Fruit fly (Drosophila melanogaster) whole organism, embryonic: Measurements from ENCODE around the gene Gr61a.

Experiments used
- Aef1 ChIP-seq: fragments of 200-800 bp; sonication (Bioruptor generic); IDR thresholded peaks from 3 replicates; pipeline ENCODE4 v1.3.6; 2022; ENCODE audit warnings: missing biosample characterization, missing genetic modification characterization
- Antp ChIP-seq: fragments of 200-800 bp; sonication (Bioruptor generic); optimal IDR thresholded peaks from 3 replicates; lab custom pipeline; 2016; ENCODE audit warnings: missing biosample characterization, missing genetic modification characterization
- CG10565 ChIP-seq: fragments of 200-800 bp; sonication (Bioruptor generic); optimal IDR thresholded peaks from 3 replicates; lab custom pipeline; 2016; ENCODE audit warnings: missing biosample characterization, mild to moderate bottlenecking, missing genetic modification characterization
- CG11247 ChIP-seq: fragments of 200-800 bp; sonication (Bioruptor generic); IDR thresholded peaks from 2 replicates; pipeline ENCODE4 v1.3.6; 2022; ENCODE audit warnings: missing biosample characterization, missing genetic modification characterization
- CG11504 ChIP-seq: fragments of 200-800 bp; sonication (Bioruptor generic); optimal IDR thresholded peaks from 3 replicates; lab custom pipeline; 2019; ENCODE audit warnings: missing biosample characterization, mild to moderate bottlenecking, missing genetic modification characterization, moderate library complexity
- CG12155 ChIP-seq: fragments of 200-800 bp; sonication (Bioruptor generic); optimal IDR thresholded peaks from 3 replicates; lab custom pipeline; 2016; ENCODE audit warnings: missing biosample characterization, missing genetic modification characterization
- CG12219 ChIP-seq: fragments of 200-800 bp; sonication (Bioruptor generic); optimal IDR thresholded peaks from 3 replicates; lab custom pipeline; 2018; ENCODE audit warnings: missing biosample characterization, mild to moderate bottlenecking, missing genetic modification characterization
- CG12744 ChIP-seq: fragments of 200-800 bp; sonication (Bioruptor generic); optimal IDR thresholded peaks from 2 replicates; lab custom pipeline; 2016; ENCODE audit warnings: missing biosample characterization, missing genetic modification characterization
- CG12942 ChIP-seq: fragments of 200-800 bp; sonication (Bioruptor generic); optimal IDR thresholded peaks from 3 replicates; lab custom pipeline; 2016; ENCODE audit warnings: missing biosample characterization, missing genetic modification characterization
- CG14050 ChIP-seq: fragments of 200-800 bp; sonication (Bioruptor generic); IDR thresholded peaks from 3 replicates; pipeline ENCODE4 v1.3.6; 2022; ENCODE audit warnings: missing biosample characterization, missing genetic modification characterization
- CG15514 ChIP-seq: fragments of 200-800 bp; sonication (Bioruptor generic); optimal IDR thresholded peaks from 3 replicates; lab custom pipeline; 2017; ENCODE audit warnings: missing biosample characterization, missing genetic modification characterization, mild to moderate bottlenecking, moderate library complexity, missing genetic modification reagents
- CG2202 ChIP-seq: fragments of 200-800 bp; sonication (Bioruptor generic); optimal IDR thresholded peaks from 2 replicates; lab custom pipeline; 2018; ENCODE audit warnings: missing biosample characterization, mild to moderate bottlenecking, missing genetic modification characterization
- CG32532 ChIP-seq: fragments of 200-800 bp; sonication (Bioruptor generic); IDR thresholded peaks from 2 replicates; pipeline ENCODE4 v1.3.6; 2022; ENCODE audit warnings: missing biosample characterization, missing genetic modification characterization
- CG4617 ChIP-seq: fragments of 200-800 bp; sonication (Bioruptor generic); optimal IDR thresholded peaks from 3 replicates; lab custom pipeline; 2016; ENCODE audit warnings: missing biosample characterization, missing genetic modification characterization, borderline replicate concordance
- CG5245 ChIP-seq: fragments of 200-800 bp; sonication (Bioruptor generic); optimal IDR thresholded peaks from 3 replicates; lab custom pipeline; 2016; ENCODE audit warnings: missing biosample characterization, missing genetic modification characterization
- CG6175 ChIP-seq: fragments of 200-800 bp; sonication (Bioruptor generic); IDR thresholded peaks from 3 replicates; pipeline ENCODE4 v1.3.6; 2022; ENCODE audit warnings: missing biosample characterization, missing genetic modification characterization
- CG6689 ChIP-seq: fragments of 200-800 bp; sonication (Bioruptor generic); IDR thresholded peaks from 2 replicates; pipeline ENCODE4 v1.3.6; 2022; ENCODE audit warnings: missing biosample characterization, missing genetic modification characterization
- CG7839 ChIP-seq: fragments of 200-800 bp; sonication (Bioruptor generic); optimal IDR thresholded peaks from 3 replicates; lab custom pipeline; 2018; ENCODE audit warnings: missing biosample characterization, mild to moderate bottlenecking, missing genetic modification characterization, moderate library complexity
- CG7963 ChIP-seq: fragments of 200-800 bp; sonication (Bioruptor generic); IDR thresholded peaks from 3 replicates; pipeline ENCODE4 v1.3.6; 2022; ENCODE audit warnings: missing biosample characterization, missing genetic modification characterization; ENCODE audit not compliant: partially characterized antibody
- D19A ChIP-seq: fragments of 200-800 bp; optimal IDR thresholded peaks from 3 replicates; lab custom pipeline; 2019; ENCODE audit warnings: missing biosample characterization, mild to moderate bottlenecking, missing genetic modification characterization, moderate library complexity
- Dref ChIP-seq: fragments of 200-800 bp; sonication (Bioruptor generic); IDR thresholded peaks from 2 replicates; pipeline ENCODE4 v1.3.6; 2022; ENCODE audit warnings: missing biosample characterization, missing genetic modification characterization
- HLHmδ ChIP-seq: fragments of 200-800 bp; sonication (Bioruptor generic); optimal IDR thresholded peaks from 2 replicates; lab custom pipeline; 2018; ENCODE audit warnings: missing biosample characterization, mild to moderate bottlenecking, missing genetic modification characterization, moderate library complexity
- Hr51 ChIP-seq, 2 experiments: fragments of 200-800 bp; sonication (Bioruptor generic); optimal IDR thresholded peaks; 2 replicates in 1 of 2; 3 replicates in 1 of 2; lab custom pipeline; 2016 to 2018; ENCODE audit warnings: missing biosample characterization in 2 of 2, missing genetic modification characterization in 2 of 2, mild to moderate bottlenecking in 1 of 2, moderate library complexity in 1 of 2
- Mrtf ChIP-seq: fragments of 200-800 bp; sonication (Bioruptor generic); IDR thresholded peaks from 3 replicates; pipeline ENCODE4 v1.3.6; 2022; ENCODE audit warnings: missing biosample characterization, missing genetic modification characterization
- Nf-YA ChIP-seq: fragments of 200-800 bp; sonication (Bioruptor generic); IDR thresholded peaks from 2 replicates; pipeline ENCODE4 v1.3.6; 2022; ENCODE audit warnings: missing biosample characterization, missing genetic modification characterization
- Ptx1 ChIP-seq: fragments of 200-800 bp; sonication (Bioruptor generic); IDR thresholded peaks from 2 replicates; pipeline ENCODE4 v1.3.6; 2022; ENCODE audit warnings: missing biosample characterization, missing genetic modification characterization
- Sox100B ChIP-seq: fragments of 200-800 bp; sonication (Bioruptor generic); optimal IDR thresholded peaks from 3 replicates; lab custom pipeline; 2018; ENCODE audit warnings: missing biosample characterization, mild to moderate bottlenecking, missing genetic modification characterization
- Ssrp ChIP-seq: fragments of 200-800 bp; sonication (Bioruptor generic); optimal IDR thresholded peaks from 2 replicates; lab custom pipeline; 2018; ENCODE audit warnings: missing biosample characterization, mild to moderate bottlenecking, missing genetic modification characterization, moderate library complexity
- Vsx1 ChIP-seq: fragments of 200-800 bp; sonication (Bioruptor generic); optimal IDR thresholded peaks from 2 replicates; lab custom pipeline; 2017; ENCODE audit warnings: missing biosample characterization, mild to moderate bottlenecking, missing genetic modification characterization, missing genetic modification reagents
- dan ChIP-seq: fragments of 200-800 bp; sonication (Bioruptor generic); IDR thresholded peaks from 2 replicates; pipeline ENCODE4 v1.3.6; 2022; ENCODE audit warnings: missing biosample characterization, missing genetic modification characterization
- dati ChIP-seq: fragments of 200-800 bp; sonication (Bioruptor generic); IDR thresholded peaks from 2 replicates; pipeline ENCODE4 v1.3.6; 2022; ENCODE audit warnings: missing biosample characterization, missing genetic modification characterization
- dmrt99B ChIP-seq: fragments of 200-800 bp; sonication (Bioruptor generic); optimal IDR thresholded peaks from 2 replicates; lab custom pipeline; 2018; ENCODE audit warnings: missing biosample characterization, mild to moderate bottlenecking, missing genetic modification characterization, moderate library complexity
- dpn ChIP-seq, 2 experiments: fragments of 200-800 bp; sonication (Bioruptor generic); optimal IDR thresholded peaks; 3 replicates each; lab custom pipeline; 2016; ENCODE audit warnings: missing biosample characterization in 2 of 2, missing genetic modification characterization in 2 of 2
- dysf ChIP-seq: fragments of 200-800 bp; sonication (Bioruptor generic); IDR thresholded peaks from 3 replicates; pipeline ENCODE4 v1.3.6; 2022; ENCODE audit warnings: missing biosample characterization, missing genetic modification characterization
- ems ChIP-seq: fragments of 200-800 bp; sonication (Bioruptor generic); optimal IDR thresholded peaks from 3 replicates; lab custom pipeline; 2016; ENCODE audit warnings: missing biosample characterization, missing genetic modification characterization
- esg ChIP-seq: fragments of 200-800 bp; sonication (Bioruptor generic); conservative IDR thresholded peaks from 2 replicates; pipeline ENCODE4 v1.3.6; 2022; ENCODE audit warnings: missing biosample characterization, missing genetic modification characterization
- fd64A ChIP-seq: fragments of 200-800 bp; sonication (Bioruptor generic); optimal IDR thresholded peaks from 3 replicates; lab custom pipeline; 2018; ENCODE audit warnings: missing biosample characterization, mild to moderate bottlenecking, missing genetic modification characterization
- gt ChIP-seq: fragments of 200-800 bp; sonication (Bioruptor generic); IDR thresholded peaks from 2 replicates; pipeline ENCODE4 v1.3.6; 2022; ENCODE audit warnings: missing biosample characterization, missing genetic modification characterization
- ind ChIP-seq: fragments of 200-800 bp; sonication (Bioruptor generic); optimal IDR thresholded peaks from 3 replicates; lab custom pipeline; 2016; ENCODE audit warnings: missing biosample characterization, missing genetic modification characterization
- kni ChIP-seq: fragments of 200-800 bp; sonication (Bioruptor generic); optimal IDR thresholded peaks from 3 replicates; lab custom pipeline; 2017; ENCODE audit warnings: mild to moderate bottlenecking, missing biosample characterization, missing genetic modification reagents, missing genetic modification characterization
- nerfin-1 ChIP-seq: fragments of 200-800 bp; sonication (Bioruptor generic); optimal IDR thresholded peaks from 3 replicates; lab custom pipeline; 2019; ENCODE audit warnings: missing biosample characterization, mild to moderate bottlenecking, missing genetic modification characterization, moderate library complexity
- phol ChIP-seq: fragments of 200-800 bp; sonication (Bioruptor generic); optimal IDR thresholded peaks from 3 replicates; lab custom pipeline; 2018; ENCODE audit warnings: missing biosample characterization, mild to moderate bottlenecking, missing genetic modification characterization, moderate library complexity
- pum ChIP-seq: fragments of 200-800 bp; sonication (Bioruptor generic); optimal IDR thresholded peaks from 2 replicates; lab custom pipeline; 2016; ENCODE audit warnings: missing biosample characterization, missing genetic modification characterization
- repo ChIP-seq: fragments of 200-800 bp; sonication (Bioruptor generic); optimal IDR thresholded peaks from 2 replicates; lab custom pipeline; 2016; ENCODE audit warnings: missing biosample characterization, missing genetic modification characterization
- run ChIP-seq: fragments of 200-800 bp; sonication (Bioruptor generic); optimal IDR thresholded peaks from 3 replicates; lab custom pipeline; 2018; ENCODE audit warnings: missing biosample characterization, mild to moderate bottlenecking, missing genetic modification characterization
- salm ChIP-seq: fragments of 200-800 bp; sonication (Bioruptor generic); optimal IDR thresholded peaks from 2 replicates; lab custom pipeline; 2018; ENCODE audit warnings: missing biosample characterization, mild to moderate bottlenecking, missing genetic modification characterization
- sisA ChIP-seq: fragments of 200-800 bp; sonication (Bioruptor generic); IDR thresholded peaks from 2 replicates; pipeline ENCODE4 v1.3.6; 2022; ENCODE audit warnings: missing biosample characterization, missing genetic modification characterization
- sug ChIP-seq: fragments of 200-800 bp; optimal IDR thresholded peaks from 2 replicates; lab custom pipeline; 2019; ENCODE audit warnings: missing biosample characterization, mild to moderate bottlenecking, missing genetic modification characterization, moderate library complexity
- tio ChIP-seq: fragments of 200-800 bp; sonication (Bioruptor generic); optimal IDR thresholded peaks from 2 replicates; lab custom pipeline; 2017; ENCODE audit warnings: missing biosample characterization, missing genetic modification characterization, inconsistent platforms

Gene Gr61a

DNA sequence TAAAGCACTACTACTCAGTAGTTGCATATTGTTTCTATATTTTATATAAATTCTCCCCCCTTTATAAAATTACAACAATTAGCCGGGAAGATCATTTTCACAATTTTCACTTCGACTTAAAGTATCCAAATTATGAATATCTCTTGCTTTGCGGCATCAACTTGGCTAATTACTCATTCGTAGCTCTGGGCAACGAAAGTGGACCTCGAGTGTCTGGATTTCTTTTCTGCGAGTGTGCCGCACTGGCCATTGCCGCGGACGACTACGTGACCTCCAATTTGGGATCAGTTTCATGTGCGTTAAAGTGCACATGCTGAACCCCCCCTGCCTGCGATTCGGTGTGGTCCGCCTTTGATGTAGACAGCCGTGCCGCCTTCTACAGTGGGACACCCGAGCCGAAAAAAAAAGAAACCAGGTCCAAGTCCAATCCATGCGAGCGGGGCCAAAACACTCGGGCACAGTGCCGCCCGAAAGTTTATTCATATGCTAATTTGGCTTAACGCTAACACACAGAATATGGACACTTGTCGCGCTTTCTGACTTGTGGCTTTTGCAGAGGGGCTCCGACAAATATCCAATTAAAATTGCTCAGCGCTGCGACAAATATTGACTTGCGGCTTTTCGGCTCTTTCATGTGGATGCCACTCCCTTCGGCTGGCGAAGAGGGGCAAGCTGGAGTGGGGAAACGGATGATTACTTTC lies 22.7 kb upstream of the Gr61a start (continued):
- no peak for TF ChIP-seq dan (GFP tag; lab: Robert Waterston, UW)
- no peak for TF ChIP-seq salm (tag; lab: Kevin White, UChicago)
- TF ChIP-seq repo (GFP tag; lab: Kevin White, UChicago), result no peak
- TF ChIP-seq HLHmδ, result no peak
- peak; percentile 43 for TF ChIP-seq phol (tag; lab: Kevin White, UChicago)
- peak; percentile 65 for TF ChIP-seq kni (GFP tag; lab: Kevin White, UChicago)
- TF ChIP-seq gt (GFP tag; lab: Robert Waterston, UW), result no peak
- TF ChIP-seq Ptx1, result peak; percentile 32; the same call in 1 of the 2 replicates
- no peak for TF ChIP-seq CG10565 (GFP tag; lab: Kevin White, UChicago)
- TF ChIP-seq Hr51 (GFP tag; optimal IDR thresholded peaks at IDR 0.05; lab: Kevin White, UChicago), result peak in 1 of 2 experiments; percentile 56
- TF ChIP-seq dysf, result peak; percentile 21; the same call in 1 of the 3 replicates
- TF ChIP-seq CG6689 (GFP tag; lab: Robert Waterston, UW), result 0 out of 2 replicates have a peak, but pooled peaks have one; percentile 18
- TF ChIP-seq fd64A, result no peak
- TF ChIP-seq CG14050 (GFP tag; lab: Robert Waterston, UW), result peak; percentile 48; the same call in 2 of the 3 replicates
- TF ChIP-seq D19A, result peak; percentile 18
- TF ChIP-seq CG11504 (tag; lab: Kevin White, UChicago), result peak; percentile 65
- TF ChIP-seq CG15514 (GFP tag; lab: Kevin White, UChicago), result no peak
- TF ChIP-seq CG32532 (GFP tag; lab: Robert Waterston, UW), result peak; percentile 27; the same call in 1 of the 2 replicates
- TF ChIP-seq sisA (GFP tag; lab: Robert Waterston, UW), result peak; percentile 12; the same call in 1 of the 2 replicates
- TF ChIP-seq Ssrp (tag; lab: Kevin White, UChicago), result peak; percentile 16
- no peak for TF ChIP-seq CG4617 (GFP tag; lab: Kevin White, UChicago)
- TF ChIP-seq sug (tag; lab: Kevin White, UChicago), result no peak
- peak; percentile 30 for TF ChIP-seq Vsx1 (GFP tag; lab: Kevin White, UChicago)
- TF ChIP-seq Dref, result peak; percentile 31; the same call in 1 of the 2 replicates
- no peak for TF ChIP-seq ems (GFP tag; lab: Kevin White, UChicago)
- TF ChIP-seq CG12744 (GFP tag; lab: Kevin White, UChicago), result no peak
- peak in 1 of 2 experiments; percentile 1 for TF ChIP-seq dpn (GFP tag; optimal IDR thresholded peaks at IDR 0.05; lab: Kevin White, UChicago)
- no peak for TF ChIP-seq CG6175
- TF ChIP-seq pum (GFP tag; lab: Kevin White, UChicago), result no peak
- TF ChIP-seq dmrt99B (tag; lab: Kevin White, UChicago), result peak; percentile 61
- TF ChIP-seq CG7839, result peak; percentile 28
- TF ChIP-seq Nf-YA, result peak; percentile 41; the same call in 1 of the 2 replicates
- peak; percentile 33 for TF ChIP-seq Sox100B (GFP tag; lab: Kevin White, UChicago)
- no peak for TF ChIP-seq CG7963 (GFP tag; lab: Robert Waterston, UW)
- TF ChIP-seq, all 482 proteins: peak for 68

DNA sequence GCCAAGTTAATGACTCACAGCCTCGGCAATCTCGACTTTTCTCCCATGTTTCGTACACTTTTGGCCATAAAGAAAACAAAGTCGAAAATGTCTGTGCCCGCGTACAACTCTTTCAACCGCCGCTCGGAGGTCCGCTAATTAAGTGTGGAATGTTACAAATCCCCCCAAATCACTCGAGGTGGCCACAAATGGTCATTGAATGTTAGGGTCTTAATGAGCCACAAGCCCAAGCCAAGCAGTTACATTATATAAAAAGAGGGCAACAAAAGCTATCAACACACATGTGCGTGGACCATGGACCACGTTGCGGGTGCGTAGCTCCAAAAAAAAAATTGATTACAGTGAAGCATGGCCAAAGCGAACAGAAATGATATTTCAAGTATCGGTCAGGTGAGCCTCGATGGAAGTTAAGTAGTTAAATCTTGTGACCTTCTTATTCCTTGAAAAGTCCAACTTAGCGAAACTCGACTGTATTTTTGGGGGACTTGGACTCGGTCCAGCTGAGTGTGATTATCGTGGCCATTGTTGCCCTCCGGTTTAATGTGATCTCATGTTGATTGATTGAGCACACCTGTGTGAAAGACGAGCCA lies 21.9 kb upstream of the Gr61a start:
- TF ChIP-seq ind (GFP tag; lab: Kevin White, UChicago), result peak; percentile 92
- peak; percentile 93 for TF ChIP-seq Antp (GFP tag; lab: Kevin White, UChicago)
- TF ChIP-seq CG12942 (GFP tag; lab: Kevin White, UChicago), result peak; percentile 84
- TF ChIP-seq CG12219, result peak; percentile 91
- peak; percentile 66 for TF ChIP-seq CG2202 (tag; lab: Kevin White, UChicago)
- peak; percentile 92 for TF ChIP-seq Aef1 (GFP tag; lab: Robert Waterston, UW)
- peak; percentile 90 for TF ChIP-seq CG11504 (tag; lab: Kevin White, UChicago)
- TF ChIP-seq dati (GFP tag; lab: Robert Waterston, UW), result peak; percentile 82
- TF ChIP-seq tio, result peak; percentile 75
- peak; percentile 91 for TF ChIP-seq CG11247 (GFP tag; lab: Robert Waterston, UW)
- TF ChIP-seq run (tag; lab: Kevin White, UChicago), result peak; percentile 69
- peak; percentile 93 for TF ChIP-seq Mrtf (GFP tag; lab: Robert Waterston, UW)
- TF ChIP-seq CG12155, result peak; percentile 82
- peak; percentile 92 for TF ChIP-seq esg
- TF ChIP-seq nerfin-1 (tag; lab: Kevin White, UChicago), result peak; percentile 71
- peak; percentile 88 for TF ChIP-seq CG5245
